Worm (Caenorhabditis elegans) whole organism, young adult: ENCODE measurements around the gene nra-3.

Experiments used
- D2030.7 ChIP-seq: fragments of 200-800 bp; sonication (Bioruptor generic); IDR thresholded peaks from 2 replicates; pipeline ENCODE4 v1.3.6; 2022; ENCODE audit warnings: missing genetic modification reagents, missing genetic modification characterization, missing compliant biosample characterization
- F22D6.2 ChIP-seq: sonication (generic microtip); optimal IDR thresholded peaks from 2 replicates; lab custom pipeline; 2016; ENCODE audit warnings: mild to moderate bottlenecking, missing genetic modification characterization, missing compliant biosample characterization
- F39B2.1 ChIP-seq: fragments of 200-800 bp; sonication (Bioruptor generic); IDR thresholded peaks from 2 replicates; pipeline ENCODE4 v1.3.6; 2022; ENCODE audit warnings: missing genetic modification reagents, missing genetic modification characterization, missing compliant biosample characterization
- cebp-1 ChIP-seq, 2 experiments: fragments of 200-800 bp in 1 of 2; sonication (Bioruptor generic) in 1 of 2; sonication (generic microtip) in 1 of 2; IDR thresholded peaks in 1 of 2; optimal IDR thresholded peaks in 1 of 2; 2 replicates each; pipeline versions ENCODE4 v1.3.6 to Lab custom; 2017 to 2022; ENCODE audit warnings: missing compliant biosample characterization in 2 of 2, missing genetic modification characterization in 2 of 2, mild to moderate bottlenecking in 1 of 2, missing genetic modification reagents in 1 of 2, moderate library complexity in 1 of 2
- ets-4 ChIP-seq: fragments of 200-800 bp; sonication (Bioruptor generic); optimal IDR thresholded peaks from 2 replicates; lab custom pipeline; 2018; ENCODE audit warnings: mild to moderate bottlenecking, missing genetic modification characterization, missing compliant biosample characterization
- hsf-1 ChIP-seq: fragments of 200-800 bp; sonication (Bioruptor generic); IDR thresholded peaks from 2 replicates; pipeline ENCODE4 v1.3.6; 2022; ENCODE audit warnings: missing genetic modification reagents, missing genetic modification characterization, missing compliant biosample characterization
- lin-35 ChIP-seq, 3 experiments: fragments of 150-350 bp in 2 of 3; sonication (generic microtip) in 1 of 3; optimal IDR thresholded peaks; 2 replicates each; lab custom pipeline; 2014 to 2018; ENCODE audit warnings: missing biosample characterization in 3 of 3, missing genetic modification characterization in 3 of 3, missing genetic modification reagents in 3 of 3
- mel-28 ChIP-seq: sonication (generic microtip); optimal IDR thresholded peaks from 2 replicates; lab custom pipeline; 2016; ENCODE audit warnings: borderline replicate concordance, mild to moderate bottlenecking, missing genetic modification characterization, missing compliant biosample characterization
- nhr-27 ChIP-seq: fragments of 200-800 bp; sonication (Bioruptor generic); optimal IDR thresholded peaks from 2 replicates; lab custom pipeline; 2018; ENCODE audit warnings: mild to moderate bottlenecking, missing genetic modification characterization, moderate library complexity, missing compliant biosample characterization
- unc-62 ChIP-seq: fragments of 150-350 bp; optimal IDR thresholded peaks from 2 replicates; lab custom pipeline; 2014; ENCODE audit warnings: missing biosample characterization, missing genetic modification reagents, missing genetic modification characterization
- ztf-26 ChIP-seq: sonication (generic microtip); optimal IDR thresholded peaks from 2 replicates; lab custom pipeline; 2017; ENCODE audit warnings: missing genetic modification characterization, missing compliant biosample characterization

DNA sequence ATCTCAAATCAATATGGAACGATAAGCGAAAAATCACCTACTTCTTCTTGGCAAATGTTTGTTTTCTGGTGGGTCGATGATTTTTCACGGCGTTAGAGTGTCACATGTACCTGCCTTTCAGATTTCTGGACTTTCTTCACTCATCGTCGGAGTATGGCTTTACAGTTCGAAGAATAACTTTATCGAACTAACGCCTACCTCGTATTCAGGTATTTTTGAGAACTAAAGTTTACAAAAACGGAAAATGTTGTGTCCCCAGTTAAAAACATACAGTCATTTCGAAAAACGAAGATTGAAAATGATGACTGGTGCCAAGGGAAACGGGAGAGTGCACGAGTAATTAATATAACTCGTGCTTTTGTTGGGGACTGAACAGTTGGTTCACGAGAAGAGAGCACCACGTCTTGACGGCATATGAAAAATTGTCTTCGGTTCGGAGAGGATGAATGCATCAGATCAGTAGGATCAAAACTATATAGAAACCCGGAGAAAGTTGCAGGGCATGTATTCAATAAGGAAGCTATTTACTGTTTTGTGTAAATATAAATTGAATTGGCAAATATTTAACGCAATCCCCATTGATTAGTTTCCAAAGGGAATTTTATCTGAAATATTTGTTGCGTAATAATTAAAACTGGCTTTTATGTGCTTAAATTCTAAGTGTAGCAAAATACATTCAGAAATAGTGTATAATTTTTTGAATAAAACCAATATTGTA, 2.2 kb upstream of the nra-3 start:
- TF ChIP-seq hsf-1 (GFP tag; lab: Robert Waterston, UW) = no peak
- no peak for TF ChIP-seq D2030.7 (GFP tag; lab: Robert Waterston, UW)
- no peak for TF ChIP-seq cebp-1 (GFP tag; IDR thresholded peaks at IDR 0.05; lab: Robert Waterston, UW)
- no peak for TF ChIP-seq cebp-1 (tag; optimal IDR thresholded peaks at IDR 0.05; lab: Kevin White, UChicago)
- TF ChIP-seq ztf-26 (tag; lab: Kevin White, UChicago) = no peak
- no peak for TF ChIP-seq F22D6.2
- no peak for TF ChIP-seq unc-62 (GFP tag; lab: Kevin White, UChicago)
- TF ChIP-seq lin-35 (GFP tag; optimal IDR thresholded peaks at IDR 0.05; lab: Kevin White, UChicago) = no peak
- no peak for TF ChIP-seq ets-4 (GFP tag; lab: Kevin White, UChicago)
- TF ChIP-seq nhr-27 = no peak
- TF ChIP-seq F39B2.1 = no peak
- TF ChIP-seq mel-28 (tag; lab: Kevin White, UChicago) = no peak
